Fruit fly (Drosophila melanogaster): ENCODE measurements around the gene amx.
A peak's percentile ranks its signal among the peaks of the same experiment; 100 is the strongest.

amx gene

dm6 chrX:9251212-9251877, 4.2 kb upstream of the amx start (continued):
- peak; percentile 66; the same call in 2 of the 3 replicates for TF ChIP-seq ci (GFP tag; IDR thresholded peaks at IDR 0.05)
- no peak for TF ChIP-seq bowl (GFP tag; IDR thresholded peaks at IDR 0.05)
- TF ChIP-seq CG6654 (GFP tag; optimal IDR thresholded peaks at IDR 0.05) = no peak
- peak; percentile 12 for TF ChIP-seq CG12659 (GFP tag; optimal IDR thresholded peaks at IDR 0.05)
- peak; percentile 28; the same call in 1 of the 2 replicates for TF ChIP-seq Ptx1 (GFP tag; IDR thresholded peaks at IDR 0.05)
- TF ChIP-seq caup (GFP tag; optimal IDR thresholded peaks at IDR 0.05; ENCODE audit: severe bottlenecking) = no peak
- TF ChIP-seq gfzf (GFP tag; optimal IDR thresholded peaks at IDR 0.05) = no peak
- TF ChIP-seq CG10979 (tag; optimal IDR thresholded peaks at IDR 0.05) = peak; percentile 34
- TF ChIP-seq CG12104 (GFP tag; optimal IDR thresholded peaks at IDR 0.05) = no peak
- TF ChIP-seq CG17568 (GFP tag; optimal IDR thresholded peaks at IDR 0.05) = no peak
- no peak for TF ChIP-seq CG16779 (GFP tag; IDR thresholded peaks at IDR 0.05)
- TF ChIP-seq sim (GFP tag; IDR thresholded peaks at IDR 0.05) = no peak
- peak in 1 of 2 experiments; percentile 43 for TF ChIP-seq Hr51 (GFP tag; optimal IDR thresholded peaks at IDR 0.05)
- no peak for TF ChIP-seq Nf-YA (GFP tag; IDR thresholded peaks at IDR 0.05)
- peak; percentile 56 for TF ChIP-seq tgo (GFP tag; IDR thresholded peaks at IDR 0.05)
- no peak for TF ChIP-seq vnd (GFP tag; IDR thresholded peaks at IDR 0.05; ENCODE audit: partially characterized antibody)
- no peak for TF ChIP-seq tx (GFP tag; optimal IDR thresholded peaks at IDR 0.05)
- no peak for TF ChIP-seq HLH3B (GFP tag; IDR thresholded peaks at IDR 0.05)
- peak; percentile 34 for TF ChIP-seq CG2678 (tag; optimal IDR thresholded peaks at IDR 0.05)
- TF ChIP-seq slp2 (GFP tag; optimal IDR thresholded peaks at IDR 0.05) = no peak
- no peak for TF ChIP-seq lov (optimal IDR thresholded peaks at IDR 0.05)
- no peak for TF ChIP-seq lov (GFP tag; IDR thresholded peaks at IDR 0.05)
- peak; percentile 25 for TF ChIP-seq lilli (GFP tag; optimal IDR thresholded peaks at IDR 0.05)
- peak; percentile 29; the same call in 1 of the 2 replicates for TF ChIP-seq lmd (GFP tag; IDR thresholded peaks at IDR 0.05)
- no peak for TF ChIP-seq CG2129 (GFP tag; IDR thresholded peaks at IDR 0.05; ENCODE audit: partially characterized antibody)
- TF ChIP-seq fd3F (GFP tag; optimal IDR thresholded peaks at IDR 0.05) = no peak
- TF ChIP-seq bcd (GFP tag; optimal IDR thresholded peaks at IDR 0.05) = peak; percentile 24
- no peak for TF ChIP-seq lab (GFP tag; optimal IDR thresholded peaks at IDR 0.05)
- no peak for TF ChIP-seq CG14860 (GFP tag; IDR thresholded peaks at IDR 0.05; ENCODE audit: partially characterized antibody)
- TF ChIP-seq abd-A (tag; optimal IDR thresholded peaks at IDR 0.05) = no peak
- TF ChIP-seq sisA (GFP tag; IDR thresholded peaks at IDR 0.05) = 0 out of 2 replicates have a peak, but pooled peaks have one; percentile 26
- 0 out of 3 replicates have a peak, but pooled peaks have one; percentile 26 for TF ChIP-seq dysf (GFP tag; IDR thresholded peaks at IDR 0.05)
- peak; percentile 31 for TF ChIP-seq Oli (tag; optimal IDR thresholded peaks at IDR 0.05)
- no peak for TF ChIP-seq kni (GFP tag; optimal IDR thresholded peaks at IDR 0.05)
- TF ChIP-seq Awh (GFP tag; IDR thresholded peaks at IDR 0.05) = no peak
- TF ChIP-seq Nf-YC (tag; optimal IDR thresholded peaks at IDR 0.05) = no peak
- no peak for TF ChIP-seq Sry-β (GFP tag; optimal IDR thresholded peaks at IDR 0.05)
- TF ChIP-seq YL-1 (GFP tag; optimal IDR thresholded peaks at IDR 0.05) = no peak
- TF ChIP-seq zen2 (GFP tag; IDR thresholded peaks at IDR 0.05; ENCODE audit: partially characterized antibody) = no peak
- TF ChIP-seq prd (optimal IDR thresholded peaks at IDR 0.05) = no peak
- peak; percentile 44; the same call in 2 of the 3 replicates for TF ChIP-seq prd (GFP tag; IDR thresholded peaks at IDR 0.05)
- TF ChIP-seq vfl (GFP tag; optimal IDR thresholded peaks at IDR 0.05) = no peak
- no peak for TF ChIP-seq dimm (GFP tag; IDR thresholded peaks at IDR 0.05)
- no peak for TF ChIP-seq CG4707 (GFP tag; optimal IDR thresholded peaks at IDR 0.05)
- TF ChIP-seq CG7839 (tag; optimal IDR thresholded peaks at IDR 0.05) = peak; percentile 3
- no peak for TF ChIP-seq CG30020 (tag; optimal IDR thresholded peaks at IDR 0.05)
- TF ChIP-seq CG31365 (tag; optimal IDR thresholded peaks at IDR 0.05) = no peak
- TF ChIP-seq cg (GFP tag; optimal IDR thresholded peaks at IDR 0.05) = no peak
- no peak for TF ChIP-seq cas (GFP tag; IDR thresholded peaks at IDR 0.05)
- no peak for TF ChIP-seq al (GFP tag; IDR thresholded peaks at IDR 0.05)

Measured in whole organism, embryonic.